Worm (Caenorhabditis elegans) whole organism, L3 larva: ENCODE results near the gene srw-69.
A peak's percentile ranks its signal among the peaks of the same experiment; 100 is the strongest.

ENCODE experiments used
- R02D3.7 ChIP-seq: fragments of 150-350 bp; optimal IDR thresholded peaks from 2 replicates; lab custom pipeline; 2014; ENCODE audit warnings: missing biosample characterization, missing genetic modification characterization
- ZK546.5 ChIP-seq: sonication (generic microtip); optimal IDR thresholded peaks from 2 replicates; lab custom pipeline; 2017; ENCODE audit warnings: missing biosample characterization, missing genetic modification characterization
- aly-2 ChIP-seq: fragments of 150-350 bp; optimal IDR thresholded peaks from 2 replicates; lab custom pipeline; 2014; ENCODE audit warnings: missing biosample characterization, missing genetic modification characterization
- ama-1 ChIP-seq: fragments of 150-350 bp; optimal IDR thresholded peaks from 2 replicates; lab custom pipeline; 2018
- ceh-16 ChIP-seq: sonication (generic microtip); optimal IDR thresholded peaks from 2 replicates; lab custom pipeline; 2017; ENCODE audit warnings: missing biosample characterization, missing genetic modification characterization
- ceh-28 ChIP-seq: fragments of 150-350 bp; optimal IDR thresholded peaks from 2 replicates; lab custom pipeline; 2014; ENCODE audit warnings: missing biosample characterization, missing genetic modification reagents, missing genetic modification characterization
- ceh-82 ChIP-seq: fragments of 150-350 bp; optimal IDR thresholded peaks from 2 replicates; lab custom pipeline; 2014; ENCODE audit warnings: missing biosample characterization, missing genetic modification characterization
- ceh-9 ChIP-seq: sonication (generic microtip); optimal IDR thresholded peaks from 2 replicates; lab custom pipeline; 2018; ENCODE audit warnings: missing biosample characterization, missing genetic modification characterization
- daf-12 ChIP-seq: fragments of 150-350 bp; optimal IDR thresholded peaks from 2 replicates; lab custom pipeline; 2014; ENCODE audit warnings: missing biosample characterization, missing genetic modification reagents, missing genetic modification characterization
- egl-27 ChIP-seq: sonication (generic microtip); optimal IDR thresholded peaks from 4 replicates; lab custom pipeline; 2017; ENCODE audit warnings: missing biosample characterization, missing genetic modification reagents, missing genetic modification characterization
- egl-5 ChIP-seq: fragments of 150-350 bp; optimal IDR thresholded peaks from 2 replicates; lab custom pipeline; 2017; ENCODE audit warnings: missing biosample characterization, missing genetic modification reagents, missing genetic modification characterization, inconsistent platforms
- elt-1 ChIP-seq: fragments of 150-350 bp; optimal IDR thresholded peaks from 2 replicates; lab custom pipeline; 2014; ENCODE audit warnings: missing biosample characterization, missing genetic modification characterization
- elt-2 ChIP-seq: sonication (generic microtip); optimal IDR thresholded peaks from 2 replicates; lab custom pipeline; 2016; ENCODE audit warnings: missing genetic modification reagents, mild to moderate bottlenecking, missing genetic modification characterization, missing compliant biosample characterization
- elt-3 ChIP-seq, 3 experiments: fragments of 150-350 bp in 1 of 3; sonication (generic microtip) in 2 of 3; optimal IDR thresholded peaks; 2 replicates in 2 of 3; 4 replicates in 1 of 3; lab custom pipeline; 2014 to 2017; ENCODE audit warnings: missing biosample characterization in 3 of 3, missing genetic modification characterization in 3 of 3
- eor-1 ChIP-seq, 2 experiments: fragments of 150-350 bp; optimal IDR thresholded peaks; 2 replicates each; lab custom pipeline; 2014 to 2018; ENCODE audit warnings: missing biosample characterization in 2 of 2, missing genetic modification characterization in 2 of 2
- fkh-10 ChIP-seq: sonication (generic microtip); optimal IDR thresholded peaks from 2 replicates; lab custom pipeline; 2017; ENCODE audit warnings: missing biosample characterization, missing genetic modification reagents, missing genetic modification characterization
- fkh-2 ChIP-seq: fragments of 150-350 bp; optimal IDR thresholded peaks from 2 replicates; lab custom pipeline; 2014; ENCODE audit warnings: missing biosample characterization, missing genetic modification reagents, missing genetic modification characterization
- hmg-11 ChIP-seq: sonication (generic microtip); optimal IDR thresholded peaks from 2 replicates; lab custom pipeline; 2016; ENCODE audit warnings: missing genetic modification characterization, missing compliant biosample characterization
- jun-1 ChIP-seq: fragments of 150-350 bp; optimal IDR thresholded peaks from 2 replicates; lab custom pipeline; 2014; ENCODE audit warnings: missing biosample characterization, missing genetic modification reagents, missing genetic modification characterization
- lin-15B ChIP-seq: fragments of 150-350 bp; optimal IDR thresholded peaks from 2 replicates; lab custom pipeline; 2014; ENCODE audit warnings: missing biosample characterization, missing genetic modification characterization
- lin-39 ChIP-seq: fragments of 150-350 bp; optimal IDR thresholded peaks from 2 replicates; lab custom pipeline; 2018; ENCODE audit warnings: missing biosample characterization, missing genetic modification reagents, missing genetic modification characterization
- lsy-12 ChIP-seq: sonication (generic microtip); optimal IDR thresholded peaks from 2 replicates; lab custom pipeline; 2016; ENCODE audit warnings: mild to moderate bottlenecking, missing genetic modification characterization, missing compliant biosample characterization
- mdl-1 ChIP-seq: fragments of 150-350 bp; optimal IDR thresholded peaks from 2 replicates; lab custom pipeline; 2014; ENCODE audit warnings: missing biosample characterization, missing genetic modification characterization
- mml-1 ChIP-seq: fragments of 150-350 bp; sonication (generic microtip); optimal IDR thresholded peaks from 3 replicates; lab custom pipeline; 2014; ENCODE audit warnings: missing biosample characterization, missing genetic modification characterization
- nfya-1 ChIP-seq: sonication (generic microtip); optimal IDR thresholded peaks from 2 replicates; lab custom pipeline; 2017; ENCODE audit warnings: missing genetic modification characterization, mild to moderate bottlenecking, missing compliant biosample characterization, antibody characterized with exemption, moderate library complexity; ENCODE audit not compliant: insufficient read depth
- nhr-28 ChIP-seq: fragments of 150-350 bp; optimal IDR thresholded peaks from 2 replicates; lab custom pipeline; 2014; ENCODE audit warnings: missing biosample characterization, missing genetic modification characterization
- nhr-43 ChIP-seq: sonication (generic microtip); optimal IDR thresholded peaks from 2 replicates; lab custom pipeline; 2016; ENCODE audit warnings: mild to moderate bottlenecking, missing genetic modification characterization, missing compliant biosample characterization; ENCODE audit not compliant: poor library complexity, severe bottlenecking
- nhr-67 ChIP-seq: fragments of 150-350 bp; optimal IDR thresholded peaks from 2 replicates; lab custom pipeline; 2014; ENCODE audit warnings: missing biosample characterization, missing genetic modification characterization
- nhr-76 ChIP-seq: fragments of 150-350 bp; sonication (generic microtip); optimal IDR thresholded peaks from 5 replicates; lab custom pipeline; 2014; ENCODE audit warnings: missing biosample characterization, missing genetic modification characterization
- pha-4 ChIP-seq: fragments of 150-350 bp; optimal IDR thresholded peaks from 2 replicates; lab custom pipeline; 2014; ENCODE audit warnings: missing biosample characterization, missing genetic modification reagents, missing genetic modification characterization
- pqm-1 ChIP-seq: fragments of 150-350 bp; optimal IDR thresholded peaks from 2 replicates; lab custom pipeline; 2017; ENCODE audit warnings: missing biosample characterization, missing genetic modification characterization, inconsistent platforms
- sea-2 ChIP-seq: fragments of 150-350 bp; sonication (generic microtip); optimal IDR thresholded peaks from 4 replicates; lab custom pipeline; 2014; ENCODE audit warnings: missing biosample characterization, missing genetic modification reagents, missing genetic modification characterization
- skn-1 ChIP-seq: fragments of 150-350 bp; optimal IDR thresholded peaks from 2 replicates; lab custom pipeline; 2014; ENCODE audit warnings: missing biosample characterization, missing genetic modification characterization
- snpc-4 ChIP-seq: fragments of 150-350 bp; optimal IDR thresholded peaks from 2 replicates; lab custom pipeline; 2014; ENCODE audit warnings: missing biosample characterization, missing genetic modification characterization
- unc-39 ChIP-seq: sonication (generic microtip); optimal IDR thresholded peaks from 4 replicates; lab custom pipeline; 2017; ENCODE audit warnings: missing biosample characterization, missing genetic modification characterization
- unc-62 ChIP-seq: fragments of 150-350 bp; sonication (generic microtip); optimal IDR thresholded peaks from 4 replicates; lab custom pipeline; 2014; ENCODE audit warnings: missing biosample characterization, missing genetic modification reagents, missing genetic modification characterization
- zag-1 ChIP-seq: fragments of 150-350 bp; optimal IDR thresholded peaks from 2 replicates; lab custom pipeline; 2014; ENCODE audit warnings: missing biosample characterization, missing genetic modification characterization
- ztf-11 ChIP-seq: fragments of 150-350 bp; optimal IDR thresholded peaks from 2 replicates; lab custom pipeline; 2014; ENCODE audit warnings: missing biosample characterization, missing genetic modification characterization
- ztf-4 ChIP-seq: fragments of 150-350 bp; optimal IDR thresholded peaks from 2 replicates; lab custom pipeline; 2014; ENCODE audit warnings: missing biosample characterization, missing genetic modification characterization

Gene srw-69

DNA sequence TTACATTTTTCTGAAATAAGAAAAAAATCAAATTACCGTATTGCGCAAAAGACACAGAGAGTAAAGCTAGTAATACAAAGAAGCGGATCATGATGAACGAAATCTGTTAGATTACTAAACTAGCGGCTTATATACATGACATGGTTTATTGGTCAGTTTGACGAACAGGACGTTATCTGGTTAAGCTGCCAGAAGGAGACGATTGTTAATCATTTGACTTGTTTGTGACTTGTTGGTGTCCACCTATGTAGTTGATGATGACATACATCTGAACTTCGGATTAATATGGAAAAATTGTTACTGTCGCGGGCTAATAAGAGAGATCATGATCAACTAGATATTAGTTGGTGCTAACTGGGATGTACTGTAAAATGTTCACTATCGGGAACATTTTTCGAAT, 28.7 kb downstream of the srw-69 start, which contains the start of gene cnc-9:
Gene cnc-9, minus strand, starts transcription at position 101 of the 400 bp plus-strand sequence.
- no peak for TF ChIP-seq elt-3 (tag; optimal IDR thresholded peaks at IDR 0.05; lab: Kevin White, UChicago)
- TF ChIP-seq eor-1 (tag; optimal IDR thresholded peaks at IDR 0.05; lab: Kevin White, UChicago): no peak
- TF ChIP-seq nhr-28: no peak
- no peak for TF ChIP-seq elt-2 (tag; lab: Kevin White, UChicago)
- no peak for TF ChIP-seq pha-4
- TF ChIP-seq nfya-1: no peak
- no peak for TF ChIP-seq elt-1
- TF ChIP-seq ztf-11 (tag; lab: Kevin White, UChicago): no peak
- TF ChIP-seq daf-12 (tag; lab: Kevin White, UChicago): no peak
- TF ChIP-seq skn-1: no peak
- no peak for TF ChIP-seq R02D3.7 (tag; lab: Kevin White, UChicago)
- no peak for TF ChIP-seq lin-39 (tag; lab: Kevin White, UChicago)

DNA sequence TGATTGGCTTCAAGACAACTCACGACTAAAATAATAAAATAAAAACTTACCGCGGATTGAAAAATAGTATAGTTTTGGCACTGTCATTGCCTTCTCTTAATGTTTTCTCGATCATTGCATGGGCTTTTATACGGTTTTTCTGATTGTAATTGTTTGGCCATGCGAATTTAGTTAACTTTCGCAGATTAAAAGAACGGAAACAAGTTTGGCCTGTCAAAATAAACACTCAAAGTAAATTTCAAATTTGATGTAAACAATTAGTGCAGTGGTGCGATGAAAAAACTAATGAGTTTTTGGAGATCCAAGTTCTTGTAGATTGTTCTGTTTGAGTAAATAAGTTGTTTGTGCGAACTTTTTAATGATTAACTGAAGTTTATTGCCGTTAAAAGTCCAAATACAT, 29.6 kb downstream of the srw-69 start, which contains the start of gene gst-41:
Gene gst-41, minus strand, starts transcription at position 101 of the 400 bp plus-strand sequence.
- TF ChIP-seq elt-2 (tag; lab: Kevin White, UChicago): no peak
- TF ChIP-seq ama-1 (lab: Kevin White, UChicago): no peak
- TF ChIP-seq ztf-4 (tag; lab: Kevin White, UChicago): no peak
- no peak for TF ChIP-seq unc-62 (GFP tag; lab: Kevin White, UChicago)
- no peak for TF ChIP-seq nhr-28
- TF ChIP-seq snpc-4: no peak
- no peak for TF ChIP-seq egl-5 (tag; lab: Kevin White, UChicago)
- no peak for TF ChIP-seq mdl-1
- TF ChIP-seq skn-1: no peak
- no peak for TF ChIP-seq unc-39 (tag; lab: Kevin White, UChicago)
- TF ChIP-seq lsy-12: no peak
- no peak for TF ChIP-seq ztf-11 (tag; lab: Kevin White, UChicago)
- TF ChIP-seq ZK546.5 (tag; lab: Kevin White, UChicago): no peak
- no peak for TF ChIP-seq fkh-2 (tag; lab: Kevin White, UChicago)
- no peak for TF ChIP-seq ceh-82
- no peak for TF ChIP-seq elt-3 (tag; optimal IDR thresholded peaks at IDR 0.05; lab: Kevin White, UChicago)
- TF ChIP-seq aly-2 (tag; lab: Kevin White, UChicago): no peak
- TF ChIP-seq fkh-10 (GFP tag; lab: Kevin White, UChicago): no peak
- no peak for TF ChIP-seq zag-1
- TF ChIP-seq lin-39 (tag; lab: Kevin White, UChicago): no peak

ce11 chrV:7395359-7395758, 33.4 kb downstream of the srw-69 start, which contains the start of gene srx-9:
TSS of gene srx-9 (minus strand) at chrV:7395459.
- TF ChIP-seq nfya-1: no peak
- TF ChIP-seq hmg-11 (tag; lab: Kevin White, UChicago): no peak
- no peak for TF ChIP-seq ceh-9
- TF ChIP-seq egl-5 (tag; lab: Kevin White, UChicago): no peak
- no peak for TF ChIP-seq nhr-76
- TF ChIP-seq pqm-1 (tag; lab: Kevin White, UChicago): no peak
- TF ChIP-seq ama-1 (lab: Kevin White, UChicago): no peak
- TF ChIP-seq unc-39 (tag; lab: Kevin White, UChicago): no peak
- TF ChIP-seq nhr-43 (tag; lab: Kevin White, UChicago): no peak
- TF ChIP-seq ceh-16 (tag; lab: Kevin White, UChicago): no peak
- no peak for TF ChIP-seq eor-1 (tag; optimal IDR thresholded peaks at IDR 0.05; lab: Kevin White, UChicago)
- no peak for TF ChIP-seq lin-15B
- no peak for TF ChIP-seq lsy-12
- TF ChIP-seq nhr-67: no peak

- TF ChIP-seq pha-4 (peak; percentile 48), ceh-16 (tag; lab: Kevin White, UChicago) (no peak), skn-1 (no peak), elt-2 (tag; lab: Kevin White, UChicago) (peak; percentile 60), nhr-28 (no peak), ceh-28 (tag; lab: Kevin White, UChicago) (no peak), elt-3 (tag; optimal IDR thresholded peaks at IDR 0.05; lab: Kevin White, UChicago) (no peak), pqm-1 (tag; lab: Kevin White, UChicago) (peak; percentile 9)
- TF ChIP-seq, all 47 proteins: peak for 3
Observed at ce11 chrV:7391933-7392332, 36.8 kb downstream of the srw-69 start, which contains the start of gene fbxa-105. TSS of gene fbxa-105 (minus strand) at chrV:7392029.

- TF ChIP-seq nfya-1: no peak
- no peak for TF ChIP-seq unc-39 (tag; lab: Kevin White, UChicago)
- TF ChIP-seq egl-5 (tag; lab: Kevin White, UChicago): no peak
- no peak for TF ChIP-seq pha-4
- TF ChIP-seq ceh-9: no peak
- no peak for TF ChIP-seq ceh-82
- no peak for TF ChIP-seq nhr-76
- no peak for TF ChIP-seq zag-1
- no peak for TF ChIP-seq R02D3.7 (tag; lab: Kevin White, UChicago)
- no peak for TF ChIP-seq nhr-67
- TF ChIP-seq jun-1 (tag; lab: Kevin White, UChicago): no peak
- TF ChIP-seq mdl-1: no peak
- TF ChIP-seq elt-1: no peak
- no peak for TF ChIP-seq unc-62 (GFP tag; lab: Kevin White, UChicago)
- TF ChIP-seq egl-27 (tag; lab: Kevin White, UChicago): no peak
- TF ChIP-seq ceh-28 (tag; lab: Kevin White, UChicago): no peak
- no peak for TF ChIP-seq sea-2 (GFP tag; lab: Kevin White, UChicago)
- no peak for TF ChIP-seq mml-1 (tag; lab: Kevin White, UChicago)
- no peak for TF ChIP-seq ztf-4 (tag; lab: Kevin White, UChicago)
- TF ChIP-seq fkh-10 (GFP tag; lab: Kevin White, UChicago): no peak
Observed at ce11 chrV:7389771-7390170, 39.0 kb downstream of the srw-69 start, which contains the start of gene C02H6.1. TSS of gene C02H6.1 (minus strand) at chrV:7389871.
